Fruit fly (Drosophila melanogaster): ENCODE data around the gene Kaz.
A peak's percentile ranks its signal among the peaks of the same experiment; 100 is the strongest.

Gene Kaz

dm6 chr3R:24809576-24810279 lies 20.0 kb downstream of the Kaz start:
- TF ChIP-seq dati (GFP tag; IDR thresholded peaks at IDR 0.05) (no peak), CG15011 (GFP tag; optimal IDR thresholded peaks at IDR 0.05) (peak; percentile 59), br (optimal IDR thresholded peaks at IDR 0.05) (no peak), ATbp (GFP tag; optimal IDR thresholded peaks at IDR 0.05) (peak; percentile 84), CG15073 (GFP tag; optimal IDR thresholded peaks at IDR 0.05) (no peak), Six4 (GFP tag; optimal IDR thresholded peaks at IDR 0.05) (peak; percentile 9), CG13424 (tag; optimal IDR thresholded peaks at IDR 0.05) (peak; percentile 54), crc (GFP tag; optimal IDR thresholded peaks at IDR 0.05) (no peak), CG18764 (GFP tag; optimal IDR thresholded peaks at IDR 0.05) (no peak), ro (GFP tag; IDR thresholded peaks at IDR 0.05) (no peak), NK7.1 (GFP tag; optimal IDR thresholded peaks at IDR 0.05) (no peak), CG4707 (GFP tag; optimal IDR thresholded peaks at IDR 0.05) (peak; percentile 54), PHDP (tag; optimal IDR thresholded peaks at IDR 0.05) (peak; percentile 67), gcm2 (GFP tag; optimal IDR thresholded peaks at IDR 0.05) (no peak), CG1529 (GFP tag; optimal IDR thresholded peaks at IDR 0.05) (peak; percentile 39), ci (GFP tag; IDR thresholded peaks at IDR 0.05) (0 out of 3 replicates have a peak, but pooled peaks have one; percentile 37), zen (tag; optimal IDR thresholded peaks at IDR 0.05) (no peak), org-1 (GFP tag; optimal IDR thresholded peaks at IDR 0.05) (peak; percentile 41), CG18599 (GFP tag; optimal IDR thresholded peaks at IDR 0.05) (no peak), CG8388 (GFP tag; optimal IDR thresholded peaks at IDR 0.05) (peak; percentile 40), Fer1 (GFP tag; optimal IDR thresholded peaks at IDR 0.05) (peak; percentile 72), CG4404 (GFP tag; IDR thresholded peaks at IDR 0.05) (no peak), CG10147 (GFP tag; optimal IDR thresholded peaks at IDR 0.05) (peak; percentile 39), Adf1 (GFP tag; IDR thresholded peaks at IDR 0.05) (no peak), caup (GFP tag; optimal IDR thresholded peaks at IDR 0.05; ENCODE audit: severe bottlenecking) (peak; percentile 68), fru (optimal IDR thresholded peaks at IDR 0.05) (no peak), Doc2 (GFP tag; IDR thresholded peaks at IDR 0.05) (no peak), Med (GFP tag) (peak; percentile 84), CG5953 (GFP tag; IDR thresholded peaks at IDR 0.05) (no peak), pnt (GFP tag; optimal IDR thresholded peaks at IDR 0.05) (no peak), sob (GFP tag; IDR thresholded peaks at IDR 0.05) (no peak), gcm (GFP tag; optimal IDR thresholded peaks at IDR 0.05) (peak; percentile 44), sens (GFP tag) (peak; percentile 94), CG7928 (GFP tag; optimal IDR thresholded peaks at IDR 0.05) (peak; percentile 3), CG8924 (tag; optimal IDR thresholded peaks at IDR 0.05) (peak; percentile 16), tx (GFP tag; optimal IDR thresholded peaks at IDR 0.05) (no peak), unc-4 (GFP tag; IDR thresholded peaks at IDR 0.05; ENCODE audit: partially characterized antibody) (no peak), CG1603 (tag; optimal IDR thresholded peaks at IDR 0.05) (no peak), CG17359 (tag; optimal IDR thresholded peaks at IDR 0.05) (peak; percentile 65), ab (GFP tag; optimal IDR thresholded peaks at IDR 0.05) (no peak), dmrt11E (tag; optimal IDR thresholded peaks at IDR 0.05) (peak; percentile 12), Camta (GFP tag; optimal IDR thresholded peaks at IDR 0.05) (peak; percentile 19), dysf (GFP tag; IDR thresholded peaks at IDR 0.05) (no peak), vnd (GFP tag; IDR thresholded peaks at IDR 0.05; ENCODE audit: partially characterized antibody) (no peak), Atf3 (GFP tag; optimal IDR thresholded peaks at IDR 0.05) (no peak), wor (GFP tag; IDR thresholded peaks at IDR 0.05) (no peak), CG1647 (GFP tag; optimal IDR thresholded peaks at IDR 0.05) (no peak), CG10431 (GFP tag; optimal IDR thresholded peaks at IDR 0.05) (peak; percentile 44), CG6765 (GFP tag; optimal IDR thresholded peaks at IDR 0.05) (peak; percentile 69), HmgZ (tag; optimal IDR thresholded peaks at IDR 0.05) (peak; percentile 26), CG14014 (GFP tag; IDR thresholded peaks at IDR 0.05) (peak; percentile 25; the same call in 1 of the 2 replicates)

All from whole organism, embryonic.